Worm (Caenorhabditis elegans) whole organism, L4 larva: ENCODE measurements around the gene F10G2.4.

ENCODE experiments used
- T26A8.4 ChIP-seq: fragments of 200-800 bp; sonication (Bioruptor generic); IDR thresholded peaks from 2 replicates; pipeline ENCODE4 v1.3.6; 2022; ENCODE audit warnings: missing genetic modification characterization, missing compliant biosample characterization
- aha-1 ChIP-seq: fragments of 150-350 bp; peaks from one replicate; lab custom pipeline; 2014; ENCODE audit warnings: missing biosample characterization, missing genetic modification characterization
- ama-1 ChIP-seq: fragments of 150-350 bp; optimal IDR thresholded peaks from 2 replicates; lab custom pipeline; 2014; ENCODE audit warnings: inconsistent platforms, mixed read lengths
- ceh-82 ChIP-seq: sonication (generic microtip); optimal IDR thresholded peaks from 2 replicates; lab custom pipeline; 2017; ENCODE audit warnings: missing biosample characterization, missing genetic modification characterization
- egl-27 ChIP-seq: sonication (generic microtip); optimal IDR thresholded peaks from 3 replicates; lab custom pipeline; 2017; ENCODE audit warnings: missing biosample characterization, missing genetic modification reagents, missing genetic modification characterization
- fkh-10 ChIP-seq: fragments of 150-350 bp; optimal IDR thresholded peaks from 2 replicates; lab custom pipeline; 2014; ENCODE audit warnings: missing biosample characterization, missing genetic modification reagents, missing genetic modification characterization
- lin-15B ChIP-seq: fragments of 150-350 bp; sonication (generic microtip); optimal IDR thresholded peaks from 3 replicates; lab custom pipeline; 2014; ENCODE audit warnings: missing biosample characterization, missing genetic modification characterization
- nhr-237 ChIP-seq: sonication (generic microtip); optimal IDR thresholded peaks from 2 replicates; lab custom pipeline; 2017; ENCODE audit warnings: missing biosample characterization, missing genetic modification characterization
- nhr-77 ChIP-seq: fragments of 150-350 bp; optimal IDR thresholded peaks from 2 replicates; lab custom pipeline; 2014; ENCODE audit warnings: missing biosample characterization, missing genetic modification characterization
- pha-4 ChIP-seq, 2 experiments: fragments of 150-350 bp in 1 of 2; fragments of 200-800 bp in 1 of 2; sonication (Bioruptor generic) in 1 of 2; IDR thresholded peaks in 1 of 2; optimal IDR thresholded peaks in 1 of 2; 2 replicates each; pipeline versions ENCODE4 v1.3.6 to Lab custom; 2014 to 2022; ENCODE audit warnings: missing genetic modification characterization in 2 of 2, missing genetic modification reagents in 2 of 2, missing biosample characterization in 1 of 2, missing compliant biosample characterization in 1 of 2
- set-16 ChIP-seq: fragments of 200-800 bp; sonication (Bioruptor generic); IDR thresholded peaks from 2 replicates; pipeline ENCODE4 v1.3.6; 2022; ENCODE audit warnings: missing genetic modification reagents, missing genetic modification characterization, missing compliant biosample characterization
- skn-1 ChIP-seq: fragments of 150-350 bp; optimal IDR thresholded peaks from 2 replicates; lab custom pipeline; 2014; ENCODE audit warnings: missing biosample characterization, missing genetic modification characterization
- snpc-1.2 ChIP-seq: fragments of 200-800 bp; sonication (Bioruptor generic); IDR thresholded peaks from 2 replicates; pipeline ENCODE4 v1.3.6; 2022; ENCODE audit warnings: missing genetic modification reagents, missing genetic modification characterization, missing compliant biosample characterization
- unc-130 ChIP-seq: sonication (generic microtip); optimal IDR thresholded peaks from 2 replicates; lab custom pipeline; 2016; ENCODE audit warnings: missing genetic modification reagents, missing genetic modification characterization, missing compliant biosample characterization

- TF ChIP-seq fkh-10 (GFP tag; lab: Kevin White, UChicago) (no peak), skn-1 (tag; lab: Kevin White, UChicago) (no peak), lin-15B (no peak), egl-27 (tag; lab: Kevin White, UChicago) (no peak), ama-1 (no peak), pha-4 (GFP tag; IDR thresholded peaks at IDR 0.05; lab: Robert Waterston, UW) (no peak), pha-4 (tag; optimal IDR thresholded peaks at IDR 0.05; lab: Kevin White, UChicago) (no peak), nhr-77 (tag; lab: Kevin White, UChicago) (no peak), ceh-82 (tag; lab: Kevin White, UChicago) (no peak), set-16 (GFP tag; lab: Robert Waterston, UW) (no peak), aha-1 (tag; lab: Kevin White, UChicago) (no peak), nhr-237 (tag; lab: Kevin White, UChicago) (no peak), snpc-1.2 (no peak), T26A8.4 (no peak), unc-130 (GFP tag; lab: Kevin White, UChicago) (no peak)
These were observed 13.8 kb upstream of the F10G2.4 start, which contains the start of gene srx-6 for ce11 chrV:7313233-7313632.
